Fruit fly (Drosophila melanogaster) whole organism, embryonic: ENCODE data around the gene CG7607.
A peak's percentile ranks its signal among the peaks of the same experiment; 100 is the strongest.

ENCODE experiments used
- CG10209 ChIP-seq: fragments of 200-800 bp; sonication (Bioruptor generic); optimal IDR thresholded peaks from 3 replicates; lab custom pipeline; 2017; ENCODE audit warnings: missing biosample characterization, mild to moderate bottlenecking, missing genetic modification characterization, missing genetic modification reagents
- CG1024 ChIP-seq: fragments of 200-800 bp; sonication (Bioruptor generic); IDR thresholded peaks from 2 replicates; pipeline ENCODE4 v1.3.6; 2022; ENCODE audit warnings: missing biosample characterization, missing genetic modification characterization
- CG10274 ChIP-seq: fragments of 200-800 bp; sonication (Bioruptor generic); optimal IDR thresholded peaks from 3 replicates; lab custom pipeline; 2017; ENCODE audit warnings: missing biosample characterization, mild to moderate bottlenecking, missing genetic modification characterization
- CG11504 ChIP-seq: fragments of 200-800 bp; sonication (Bioruptor generic); optimal IDR thresholded peaks from 3 replicates; lab custom pipeline; 2019; ENCODE audit warnings: missing biosample characterization, mild to moderate bottlenecking, missing genetic modification characterization, moderate library complexity
- CG14441 ChIP-seq: fragments of 200-800 bp; sonication (Bioruptor generic); IDR thresholded peaks from 2 replicates; pipeline ENCODE4 v1.3.6; 2022; ENCODE audit warnings: missing biosample characterization, missing genetic modification characterization
- CG14710 ChIP-seq: fragments of 200-800 bp; sonication (Bioruptor generic); optimal IDR thresholded peaks from 3 replicates; lab custom pipeline; 2019; ENCODE audit warnings: missing biosample characterization, mild to moderate bottlenecking, missing genetic modification characterization, moderate library complexity
- CG15479 ChIP-seq: fragments of 200-800 bp; sonication (Bioruptor generic); optimal IDR thresholded peaks from 3 replicates; lab custom pipeline; 2019; ENCODE audit warnings: missing biosample characterization, mild to moderate bottlenecking, missing genetic modification characterization, moderate library complexity
- CG17361 ChIP-seq: fragments of 200-800 bp; sonication (Bioruptor generic); IDR thresholded peaks from 3 replicates; pipeline ENCODE4 v1.3.6; 2022; ENCODE audit warnings: missing biosample characterization, missing genetic modification characterization
- CG18599 ChIP-seq: fragments of 200-800 bp; sonication (Bioruptor generic); optimal IDR thresholded peaks from 3 replicates; lab custom pipeline; 2017; ENCODE audit warnings: missing biosample characterization, missing genetic modification characterization, mild to moderate bottlenecking, moderate library complexity, missing genetic modification reagents
- CG2712 ChIP-seq: fragments of 200-800 bp; optimal IDR thresholded peaks from 3 replicates; lab custom pipeline; 2019; ENCODE audit warnings: missing biosample characterization, mild to moderate bottlenecking, missing genetic modification characterization, moderate library complexity
- CG2875 ChIP-seq: fragments of 200-800 bp; sonication (Bioruptor generic); optimal IDR thresholded peaks from 2 replicates; lab custom pipeline; 2017; ENCODE audit warnings: missing biosample characterization, mild to moderate bottlenecking, missing genetic modification characterization, missing genetic modification reagents
- CG2889 ChIP-seq: fragments of 200-800 bp; sonication (Bioruptor generic); IDR thresholded peaks from 3 replicates; pipeline ENCODE4 v1.3.6; 2022; ENCODE audit warnings: missing biosample characterization, missing genetic modification characterization
- CG3065 ChIP-seq: fragments of 200-800 bp; sonication (Bioruptor generic); optimal IDR thresholded peaks from 2 replicates; lab custom pipeline; 2016; ENCODE audit warnings: missing biosample characterization, missing genetic modification characterization
- CG3847 ChIP-seq: fragments of 200-800 bp; sonication (Bioruptor generic); IDR thresholded peaks from 2 replicates; pipeline ENCODE4 v1.3.6; 2022; ENCODE audit warnings: missing biosample characterization, missing genetic modification characterization
- CG6813 ChIP-seq: fragments of 200-800 bp; sonication (Bioruptor generic); optimal IDR thresholded peaks from 2 replicates; lab custom pipeline; 2017; ENCODE audit warnings: missing biosample characterization, missing genetic modification characterization, mild to moderate bottlenecking, moderate library complexity, missing genetic modification reagents
- CG7745 ChIP-seq: fragments of 200-800 bp; sonication (Bioruptor generic); optimal IDR thresholded peaks from 2 replicates; lab custom pipeline; 2018; ENCODE audit warnings: missing biosample characterization, mild to moderate bottlenecking, missing genetic modification characterization, moderate library complexity
- CG7786 ChIP-seq: fragments of 200-800 bp; sonication (Bioruptor generic); optimal IDR thresholded peaks from 2 replicates; lab custom pipeline; 2016; ENCODE audit warnings: missing biosample characterization, missing genetic modification characterization
- CG9797 ChIP-seq: fragments of 200-800 bp; sonication (Bioruptor generic); optimal IDR thresholded peaks from 3 replicates; lab custom pipeline; 2018; ENCODE audit warnings: missing biosample characterization, mild to moderate bottlenecking, missing genetic modification characterization
- CG9817 ChIP-seq: fragments of 200-800 bp; sonication (Bioruptor generic); optimal IDR thresholded peaks from 2 replicates; lab custom pipeline; 2018; ENCODE audit warnings: missing biosample characterization, mild to moderate bottlenecking, missing genetic modification characterization, moderate library complexity
- CoRest ChIP-seq: fragments of 200-800 bp; sonication (Bioruptor generic); optimal IDR thresholded peaks from 3 replicates; lab custom pipeline; 2018; ENCODE audit warnings: missing biosample characterization, mild to moderate bottlenecking, missing genetic modification characterization, moderate library complexity
- D ChIP-seq, 2 experiments: fragments of 200-800 bp in 1 of 2; fragments of >200 bp in 1 of 2; sonication (Bioruptor generic) in 1 of 2; optimal IDR thresholded peaks; 2 replicates in 1 of 2; 3 replicates in 1 of 2; lab custom pipeline; 2017; ENCODE audit warnings: mild to moderate bottlenecking in 1 of 2, missing biosample characterization in 1 of 2, missing genetic modification characterization in 1 of 2, missing genetic modification reagents in 1 of 2
- Dip2 ChIP-seq: fragments of 200-800 bp; sonication (Bioruptor generic); IDR thresholded peaks from 2 replicates; pipeline ENCODE4 v1.3.6; 2022; ENCODE audit warnings: missing biosample characterization, missing genetic modification characterization
- Fer1 ChIP-seq: fragments of 200-800 bp; sonication (Bioruptor generic); optimal IDR thresholded peaks from 2 replicates; lab custom pipeline; 2017; ENCODE audit warnings: missing biosample characterization, mild to moderate bottlenecking, missing genetic modification characterization
- HLH4C ChIP-seq: fragments of 200-800 bp; sonication (Bioruptor generic); IDR thresholded peaks from 3 replicates; pipeline ENCODE4 v1.3.6; 2022; ENCODE audit warnings: missing biosample characterization, missing genetic modification characterization; ENCODE audit not compliant: partially characterized antibody
- Hr78 ChIP-seq, 2 experiments: fragments of 200-800 bp in 1 of 2; fragments of >200 bp in 1 of 2; sonication (Bioruptor generic) in 1 of 2; optimal IDR thresholded peaks; 2 replicates each; lab custom pipeline; 2017 to 2019; ENCODE audit warnings: missing biosample characterization in 2 of 2, missing genetic modification characterization in 2 of 2, mild to moderate bottlenecking in 1 of 2, moderate library complexity in 1 of 2
- NK7.1 ChIP-seq: fragments of 200-800 bp; sonication (Bioruptor generic); optimal IDR thresholded peaks from 3 replicates; lab custom pipeline; 2016; ENCODE audit warnings: missing biosample characterization, missing genetic modification characterization
- NfI ChIP-seq: fragments of 200-800 bp; sonication (Bioruptor generic); optimal IDR thresholded peaks from 3 replicates; lab custom pipeline; 2018; ENCODE audit warnings: missing biosample characterization, mild to moderate bottlenecking, missing genetic modification characterization, moderate library complexity
- Oaz ChIP-seq: fragments of 200-800 bp; sonication (Bioruptor generic); IDR thresholded peaks from 2 replicates; pipeline ENCODE4 v1.3.6; 2022; ENCODE audit warnings: missing biosample characterization, missing genetic modification characterization
- PHDP ChIP-seq: fragments of 200-800 bp; sonication (Bioruptor generic); optimal IDR thresholded peaks from 3 replicates; lab custom pipeline; 2018; ENCODE audit warnings: missing biosample characterization, mild to moderate bottlenecking, missing genetic modification characterization, moderate library complexity
- Spps ChIP-seq: fragments of 200-800 bp; sonication (Bioruptor generic); optimal IDR thresholded peaks from 2 replicates; lab custom pipeline; 2018; ENCODE audit warnings: missing biosample characterization, mild to moderate bottlenecking, missing genetic modification characterization
- bbx ChIP-seq: fragments of 200-800 bp; sonication (Bioruptor generic); IDR thresholded peaks from 2 replicates; pipeline ENCODE4 v1.3.6; 2022; ENCODE audit warnings: missing biosample characterization, missing genetic modification characterization; ENCODE audit not compliant: partially characterized antibody
- disco-r ChIP-seq: fragments of 200-800 bp; sonication (Bioruptor generic); optimal IDR thresholded peaks from 2 replicates; lab custom pipeline; 2016; ENCODE audit warnings: missing biosample characterization, missing genetic modification characterization
- dmrt99B ChIP-seq: fragments of 200-800 bp; sonication (Bioruptor generic); optimal IDR thresholded peaks from 2 replicates; lab custom pipeline; 2018; ENCODE audit warnings: missing biosample characterization, mild to moderate bottlenecking, missing genetic modification characterization, moderate library complexity
- eyg ChIP-seq: fragments of 200-800 bp; sonication (Bioruptor generic); optimal IDR thresholded peaks from 3 replicates; lab custom pipeline; 2016; ENCODE audit warnings: missing biosample characterization, missing genetic modification characterization
- ftz-f1 ChIP-seq: fragments of 200-800 bp; sonication (Bioruptor generic); optimal IDR thresholded peaks from 2 replicates; lab custom pipeline; 2016; ENCODE audit warnings: missing biosample characterization, missing genetic modification characterization
- fu2 ChIP-seq: fragments of 200-800 bp; sonication (Bioruptor generic); optimal IDR thresholded peaks from 2 replicates; lab custom pipeline; 2016; ENCODE audit warnings: missing biosample characterization, missing genetic modification characterization
- gsb-n ChIP-seq: fragments of 200-800 bp; sonication (Bioruptor generic); optimal IDR thresholded peaks from 3 replicates; lab custom pipeline; 2018; ENCODE audit warnings: missing biosample characterization, mild to moderate bottlenecking, missing genetic modification characterization
- jumu ChIP-seq: fragments of 200-800 bp; sonication (Bioruptor generic); optimal IDR thresholded peaks from 3 replicates; lab custom pipeline; 2016; ENCODE audit warnings: missing biosample characterization, missing genetic modification characterization
- lab ChIP-seq: fragments of 200-800 bp; sonication (Bioruptor generic); optimal IDR thresholded peaks from 3 replicates; lab custom pipeline; 2017; ENCODE audit warnings: missing biosample characterization, missing genetic modification characterization, mild to moderate bottlenecking, moderate library complexity, missing genetic modification reagents
- nerfin-1 ChIP-seq: fragments of 200-800 bp; sonication (Bioruptor generic); optimal IDR thresholded peaks from 3 replicates; lab custom pipeline; 2019; ENCODE audit warnings: missing biosample characterization, mild to moderate bottlenecking, missing genetic modification characterization, moderate library complexity
- p53 ChIP-seq: fragments of 200-800 bp; sonication (Bioruptor generic); optimal IDR thresholded peaks from 2 replicates; lab custom pipeline; 2016; ENCODE audit warnings: missing biosample characterization, missing genetic modification characterization
- schlank ChIP-seq: fragments of 200-800 bp; sonication (Bioruptor generic); optimal IDR thresholded peaks from 2 replicates; lab custom pipeline; 2018; ENCODE audit warnings: missing biosample characterization, mild to moderate bottlenecking, missing genetic modification characterization
- sd ChIP-seq: fragments of 200-800 bp; sonication (Bioruptor generic); optimal IDR thresholded peaks from 3 replicates; lab custom pipeline; 2018; ENCODE audit warnings: missing biosample characterization, mild to moderate bottlenecking, missing genetic modification characterization, moderate library complexity
- sna ChIP-seq: fragments of 200-800 bp; sonication (Bioruptor generic); IDR thresholded peaks from 2 replicates; pipeline ENCODE4 v1.3.6; 2022; ENCODE audit warnings: missing biosample characterization, missing genetic modification characterization; ENCODE audit not compliant: partially characterized antibody
- sqz ChIP-seq: fragments of 200-800 bp; sonication (Bioruptor generic); optimal IDR thresholded peaks from 3 replicates; lab custom pipeline; 2018; ENCODE audit warnings: missing biosample characterization, mild to moderate bottlenecking, missing genetic modification characterization
- ttk ChIP-seq: fragments of 200-800 bp; sonication (Bioruptor generic); IDR thresholded peaks from 2 replicates; pipeline ENCODE4 v2.1.2; 2022; ENCODE audit warnings: missing biosample characterization, missing genetic modification characterization
- yki ChIP-seq: fragments of >200 bp; optimal IDR thresholded peaks from 3 replicates; lab custom pipeline; 2018
- zfh1 ChIP-seq: fragments of 200-800 bp; sonication (Bioruptor generic); IDR thresholded peaks from 3 replicates; pipeline ENCODE4 v1.3.6; 2022; ENCODE audit warnings: missing biosample characterization, missing genetic modification characterization

The CG7607 gene

DNA sequence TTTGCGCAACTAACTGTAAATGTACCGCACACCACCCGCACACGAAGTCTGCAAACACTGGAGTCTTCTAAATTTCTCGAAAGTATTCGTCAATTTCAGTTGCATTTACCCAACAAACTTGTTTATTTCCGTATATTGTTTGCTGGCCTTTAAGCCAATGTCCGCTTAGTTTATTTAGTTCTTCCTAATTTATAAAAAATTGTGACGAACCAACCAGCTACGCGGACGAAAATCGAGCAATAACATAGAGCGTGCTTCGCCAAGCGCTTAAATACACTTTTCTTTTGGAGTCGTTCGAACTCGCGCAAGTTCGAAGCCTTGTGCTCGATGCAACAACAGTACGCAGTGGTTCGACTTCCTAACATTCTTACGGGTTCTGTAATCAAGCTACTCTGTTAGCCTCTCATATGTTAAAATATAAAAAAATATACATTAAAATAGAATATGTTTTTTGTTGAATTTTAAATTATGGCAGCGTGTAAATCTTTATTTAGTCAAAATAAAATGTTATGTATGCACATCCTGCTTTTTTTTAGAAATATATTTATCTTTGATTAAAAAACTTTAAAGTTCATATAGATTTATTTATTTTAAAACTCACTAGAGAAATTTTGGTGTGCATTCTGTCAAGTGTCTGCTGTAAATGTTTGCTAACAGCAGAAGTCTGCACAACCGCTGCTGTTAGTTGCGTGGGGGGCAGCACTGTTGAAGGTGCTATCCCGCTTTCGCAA lies 2.0 kb upstream of the CG7607 start, which contains the start of gene GlcAT-P (continued):
- TF ChIP-seq Spps (tag; lab: Kevin White, UChicago), result no peak
- TF ChIP-seq D (optimal IDR thresholded peaks at IDR 0.05; lab: Kevin White, UChicago), result no peak
- TF ChIP-seq D (GFP tag; optimal IDR thresholded peaks at IDR 0.05; lab: Kevin White, UChicago), result peak; percentile 35
- TF ChIP-seq CG6813 (GFP tag; lab: Kevin White, UChicago), result no peak
- TF ChIP-seq sqz (GFP tag; lab: Kevin White, UChicago), result peak; percentile 71
- TF ChIP-seq CG3847 (GFP tag; lab: Robert Waterston, UW), result peak; percentile 68
- TF ChIP-seq CG18599 (GFP tag; lab: Kevin White, UChicago), result peak; percentile 89
- TF ChIP-seq CG7745 (tag; lab: Kevin White, UChicago), result no peak
- peak; percentile 43 for TF ChIP-seq Oaz (GFP tag; lab: Robert Waterston, UW)
- TF ChIP-seq Hr78 (GFP tag; optimal IDR thresholded peaks at IDR 0.05; lab: Kevin White, UChicago), result peak in 1 of 2 experiments; percentile 26
- TF ChIP-seq bbx (GFP tag; lab: Robert Waterston, UW), result no peak; the same call in 1 of the 2 replicates
- TF ChIP-seq CG7786 (GFP tag; lab: Kevin White, UChicago), result no peak
- TF ChIP-seq ttk (GFP tag; lab: Robert Waterston, UW), result no peak
- TF ChIP-seq CG11504 (tag; lab: Kevin White, UChicago), result peak; percentile 82
- peak; percentile 87 for TF ChIP-seq CG17361 (GFP tag; lab: Robert Waterston, UW)
- TF ChIP-seq Fer1, result peak; percentile 87
- peak; percentile 84 for TF ChIP-seq CoRest
- peak; percentile 46; the same call in 1 of the 3 replicates for TF ChIP-seq CG2889 (GFP tag; lab: Robert Waterston, UW)
- no peak for TF ChIP-seq ftz-f1 (GFP tag; lab: Kevin White, UChicago)
- no peak for TF ChIP-seq fu2 (GFP tag; lab: Kevin White, UChicago)
- TF ChIP-seq lab, result peak; percentile 75
- no peak for TF ChIP-seq eyg (GFP tag; lab: Kevin White, UChicago)
- TF ChIP-seq CG10274 (GFP tag; lab: Kevin White, UChicago), result no peak
- TF ChIP-seq zfh1 (GFP tag; lab: Robert Waterston, UW), result no peak
- TF ChIP-seq dmrt99B, result peak; percentile 75
- no peak for TF ChIP-seq sna (GFP tag; lab: Robert Waterston, UW)
- TF ChIP-seq NfI, result peak; percentile 47
- TF ChIP-seq CG14710 (tag; lab: Kevin White, UChicago), result peak; percentile 75
- peak; percentile 53 for TF ChIP-seq nerfin-1
- TF ChIP-seq sd (tag; lab: Kevin White, UChicago), result peak; percentile 18
- TF ChIP-seq CG3065 (GFP tag; lab: Kevin White, UChicago), result no peak
- no peak for TF ChIP-seq NK7.1 (GFP tag; lab: Kevin White, UChicago)
- TF ChIP-seq CG10209 (GFP tag; lab: Kevin White, UChicago), result peak; percentile 75
- TF ChIP-seq yki (lab: Kevin White, UChicago), result no peak
- TF ChIP-seq CG14441 (GFP tag; lab: Robert Waterston, UW), result peak; percentile 46
- TF ChIP-seq HLH4C (GFP tag; lab: Robert Waterston, UW), result no peak
- TF ChIP-seq disco-r (GFP tag; lab: Kevin White, UChicago), result no peak
- TF ChIP-seq CG9797 (GFP tag; lab: Kevin White, UChicago), result no peak
- peak; percentile 55 for TF ChIP-seq CG9817 (tag; lab: Kevin White, UChicago)
- TF ChIP-seq CG15479 (GFP tag; lab: Kevin White, UChicago), result peak; percentile 15
- TF ChIP-seq CG2875 (GFP tag; lab: Kevin White, UChicago), result no peak
- TF ChIP-seq CG2712 (tag; lab: Kevin White, UChicago), result peak; percentile 86
- no peak for TF ChIP-seq Dip2
- TF ChIP-seq CG1024 (GFP tag; lab: Robert Waterston, UW), result no peak
- peak; percentile 83 for TF ChIP-seq PHDP (tag; lab: Kevin White, UChicago)
- no peak for TF ChIP-seq jumu
- no peak for TF ChIP-seq p53 (GFP tag; lab: Kevin White, UChicago)
- peak; percentile 78 for TF ChIP-seq gsb-n (tag; lab: Kevin White, UChicago)
- TF ChIP-seq schlank, result no peak
